Fruit fly (Drosophila melanogaster) whole organism: Measurements from ENCODE around the gene Lrr47.

ENCODE experiments used
- CG8478 ChIP-seq: fragments of >200 bp; optimal IDR thresholded peaks from 2 replicates; lab custom pipeline; 2018; ENCODE audit warnings: inconsistent platforms
- Dll ChIP-seq: fragments of >200 bp; optimal IDR thresholded peaks from 2 replicates; lab custom pipeline; 2017
- psq ChIP-seq: fragments of >200 bp; optimal IDR thresholded peaks from 2 replicates; lab custom pipeline; 2017
- usp ChIP-seq: fragments of >200 bp; optimal IDR thresholded peaks from 2 replicates; lab custom pipeline; 2017; ENCODE audit warnings: missing biosample characterization, missing genetic modification characterization, mixed read lengths

DNA sequence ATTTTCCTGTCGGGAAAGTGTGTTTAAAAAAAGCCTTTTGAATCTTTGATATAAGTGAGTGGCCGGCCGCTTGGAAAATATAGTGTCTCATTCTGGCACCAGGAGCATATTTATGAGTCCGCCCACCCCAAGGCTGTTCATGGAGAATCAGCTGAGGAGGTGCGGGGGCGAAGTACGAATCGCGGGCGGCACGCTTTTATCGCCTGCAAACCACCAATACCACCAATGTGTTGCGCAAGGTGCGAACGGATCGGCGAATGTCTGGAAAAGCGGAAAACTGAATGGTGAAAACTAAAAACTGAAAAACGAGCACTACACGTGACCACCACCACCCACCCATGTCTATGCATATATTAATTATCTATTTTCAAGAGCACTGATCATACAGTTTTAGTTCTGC is 48.2 kb upstream of the Lrr47 start:
- no peak for TF ChIP-seq CG8478 (lab: Kevin White, UChicago)
- TF ChIP-seq usp (GFP tag; lab: Kevin White, UChicago): no peak
- TF ChIP-seq Dll (lab: Kevin White, UChicago): no peak
- no peak for TF ChIP-seq psq (lab: Kevin White, UChicago)
